Fruit fly (Drosophila melanogaster): Measurements from ENCODE around the gene Ir94e.

Ir94e gene

DNA sequence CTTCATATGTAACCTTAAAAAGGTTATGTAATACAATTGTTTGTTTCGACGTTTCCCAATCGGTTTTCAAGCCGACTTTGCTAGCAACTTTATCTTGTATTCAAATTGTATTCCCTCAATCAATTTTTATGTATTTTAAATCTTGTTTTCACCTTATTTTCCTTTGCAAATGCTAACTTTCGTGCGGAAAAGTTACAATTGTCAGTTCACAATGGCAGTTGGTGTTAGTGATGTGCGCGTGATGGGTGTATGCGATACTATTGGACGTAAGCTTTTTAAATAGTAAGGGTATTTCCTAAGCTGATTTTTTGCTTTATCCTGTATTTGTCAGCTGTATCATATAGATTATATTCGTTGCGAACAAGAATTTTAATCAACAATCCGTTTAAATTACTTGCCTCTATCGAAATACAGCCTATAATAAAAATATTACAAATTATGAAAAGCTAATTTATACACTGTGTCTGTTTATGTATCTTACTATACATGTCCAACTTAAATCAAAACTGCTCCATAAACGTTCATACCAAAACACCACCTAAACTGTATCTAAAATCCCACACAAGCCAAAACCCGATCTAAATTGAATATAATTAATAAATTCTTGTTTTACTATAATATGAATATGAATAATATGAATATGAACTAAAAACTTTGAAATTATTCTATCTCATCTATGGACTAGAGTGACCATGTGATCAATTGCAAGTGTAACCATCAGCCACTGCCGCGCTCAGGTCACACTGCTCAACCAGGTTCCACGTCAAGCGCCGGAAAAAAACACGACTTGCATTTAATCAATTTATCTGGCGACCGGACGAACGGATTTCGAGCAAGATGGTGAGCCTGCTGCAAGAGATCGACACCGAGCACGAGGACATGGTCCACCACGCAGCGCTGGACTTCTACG, 49.2 kb upstream of the Ir94e start, which contains the start of the genes ATPsynCF6 and Sec13 (continued):
- peak; percentile 70 for TF ChIP-seq CG11504 (tag; optimal IDR thresholded peaks at IDR 0.05)
- TF ChIP-seq caup (GFP tag; optimal IDR thresholded peaks at IDR 0.05; ENCODE audit: severe bottlenecking), result peak; percentile 52
- no peak for TF ChIP-seq gce (GFP tag; IDR thresholded peaks at IDR 0.05)
- TF ChIP-seq Fer3 (tag; optimal IDR thresholded peaks at IDR 0.05), result peak; percentile 60
- TF ChIP-seq mirr (GFP tag; optimal IDR thresholded peaks at IDR 0.05), result peak; percentile 1
- no peak for TF ChIP-seq pnt (GFP tag; optimal IDR thresholded peaks at IDR 0.05)
- no peak for TF ChIP-seq en (GFP tag; optimal IDR thresholded peaks at IDR 0.05)
- peak; percentile 61 for TF ChIP-seq CG9817 (tag; optimal IDR thresholded peaks at IDR 0.05)
- TF ChIP-seq CG12155 (GFP tag; optimal IDR thresholded peaks at IDR 0.05), result peak; percentile 20
- TF ChIP-seq CG2199 (GFP tag; IDR thresholded peaks at IDR 0.05), result 0 out of 3 replicates have a peak, but pooled peaks have one; percentile 21
- peak; percentile 65 for TF ChIP-seq CG11247 (GFP tag; IDR thresholded peaks at IDR 0.05)
- no peak for TF ChIP-seq BtbVII (GFP tag; optimal IDR thresholded peaks at IDR 0.05)
- TF ChIP-seq PHDP (tag; optimal IDR thresholded peaks at IDR 0.05), result peak; percentile 28
- TF ChIP-seq fru (optimal IDR thresholded peaks at IDR 0.05), result no peak
- TF ChIP-seq CG11696 (GFP tag; IDR thresholded peaks at IDR 0.05), result no peak
- no peak for TF ChIP-seq CG8478 (optimal IDR thresholded peaks at IDR 0.05)
- TF ChIP-seq CG13287 (GFP tag; IDR thresholded peaks at IDR 0.05; ENCODE audit: partially characterized antibody), result peak; percentile 88
- TF ChIP-seq grn (GFP tag; optimal IDR thresholded peaks at IDR 0.05), result no peak
- TF ChIP-seq CG8281 (tag; optimal IDR thresholded peaks at IDR 0.05), result peak; percentile 9
- peak; percentile 57 for TF ChIP-seq CG9215 (GFP tag; IDR thresholded peaks at IDR 0.05)
- TF ChIP-seq Dip3 (GFP tag; optimal IDR thresholded peaks at IDR 0.05), result no peak
- TF ChIP-seq gt (GFP tag; IDR thresholded peaks at IDR 0.05), result no peak
- no peak for TF ChIP-seq tio (GFP tag; optimal IDR thresholded peaks at IDR 0.05)
- no peak for TF ChIP-seq CG10959 (GFP tag; IDR thresholded peaks at IDR 0.05)
- TF ChIP-seq Fer1 (GFP tag; optimal IDR thresholded peaks at IDR 0.05), result peak; percentile 44
- TF ChIP-seq phol (tag; optimal IDR thresholded peaks at IDR 0.05), result peak; percentile 78
- TF ChIP-seq Dref (GFP tag; IDR thresholded peaks at IDR 0.05), result peak; percentile 32; the same call in 1 of the 2 replicates
- no peak for TF ChIP-seq cg (GFP tag; optimal IDR thresholded peaks at IDR 0.05)
- TF ChIP-seq CG10543 (GFP tag; optimal IDR thresholded peaks at IDR 0.05), result peak; percentile 73
- peak; percentile 61 for TF ChIP-seq CG4424 (GFP tag; optimal IDR thresholded peaks at IDR 0.05)
- peak; percentile 64 for TF ChIP-seq Hmr (GFP tag; optimal IDR thresholded peaks at IDR 0.05)
- TF ChIP-seq CG30431 (GFP tag; optimal IDR thresholded peaks at IDR 0.05), result peak; percentile 5
- TF ChIP-seq Sry-β (GFP tag; optimal IDR thresholded peaks at IDR 0.05), result peak; percentile 21
- TF ChIP-seq CG9437 (GFP tag; optimal IDR thresholded peaks at IDR 0.05), result peak; percentile 32
- no peak for TF ChIP-seq kah (GFP tag; optimal IDR thresholded peaks at IDR 0.05)
- TF ChIP-seq CG7372 (GFP tag; IDR thresholded peaks at IDR 0.05), result 0 out of 2 replicates have a peak, but pooled peaks have one; percentile 35
- no peak for TF ChIP-seq Dfd (GFP tag; optimal IDR thresholded peaks at IDR 0.05)
- peak; percentile 44 for TF ChIP-seq CG18262 (tag; optimal IDR thresholded peaks at IDR 0.05)
- peak; percentile 37; the same call in 1 of the 2 replicates for TF ChIP-seq CG17328 (GFP tag; IDR thresholded peaks at IDR 0.05)
- no peak for TF ChIP-seq NC2α (GFP tag; optimal IDR thresholded peaks at IDR 0.05)
- TF ChIP-seq schlank (tag; optimal IDR thresholded peaks at IDR 0.05), result no peak
- TF ChIP-seq CG4360 (GFP tag; IDR thresholded peaks at IDR 0.05), result no peak
- no peak for TF ChIP-seq fd102C (GFP tag; optimal IDR thresholded peaks at IDR 0.05)
- TF ChIP-seq gro (GFP tag; optimal IDR thresholded peaks at IDR 0.05), result peak; percentile 53
- no peak for TF ChIP-seq Hand (GFP tag; optimal IDR thresholded peaks at IDR 0.05)
- TF ChIP-seq CG2889 (GFP tag; IDR thresholded peaks at IDR 0.05), result 0 out of 3 replicates have a peak, but pooled peaks have one; percentile 9
- TF ChIP-seq Deaf1 (tag; optimal IDR thresholded peaks at IDR 0.05), result peak; percentile 3
- TF ChIP-seq dimm (GFP tag; IDR thresholded peaks at IDR 0.05), result no peak
- no peak for TF ChIP-seq sima (GFP tag; optimal IDR thresholded peaks at IDR 0.05)
- TF ChIP-seq lilli (GFP tag; optimal IDR thresholded peaks at IDR 0.05), result peak; percentile 59

Data from whole organism, embryonic.